Worm (Caenorhabditis elegans): Measurements from ENCODE around the gene ephx-1.

The ephx-1 gene

ce11 chrII:4044349-4044748 lies 39.6 kb downstream of the ephx-1 start, which contains the start of gene rpn-11 (continued):
- TF ChIP-seq ceh-30 (tag; optimal IDR thresholded peaks at IDR 0.05) (no peak), unc-3 (GFP tag; conservative IDR thresholded peaks at IDR 0.05) (no peak), unc-3 (tag; optimal IDR thresholded peaks at IDR 0.05) (no peak), syd-9 (tag; optimal IDR thresholded peaks at IDR 0.05) (no peak), mec-3 (tag; optimal IDR thresholded peaks at IDR 0.05; ENCODE audit: borderline replicate concordance) (no peak), ceh-34 (tag; optimal IDR thresholded peaks at IDR 0.05) (peak; percentile 36), C08G9.2 (tag; optimal IDR thresholded peaks at IDR 0.05) (no peak), F13H6.1 (tag; optimal IDR thresholded peaks at IDR 0.05) (no peak), nhr-232 (tag; optimal IDR thresholded peaks at IDR 0.05) (no peak), ceh-18 (tag; optimal IDR thresholded peaks at IDR 0.05) (peak; percentile 36), fkh-10 (GFP tag; optimal IDR thresholded peaks at IDR 0.05) (no peak), unc-55 (GFP tag; optimal IDR thresholded peaks at IDR 0.05) (no peak), npax-4 (tag; optimal IDR thresholded peaks at IDR 0.05) (no peak), ceh-48 (tag; optimal IDR thresholded peaks at IDR 0.05) (peak; percentile 18), K09A11.1 (tag; optimal IDR thresholded peaks at IDR 0.05; ENCODE audit: insufficient read depth) (no peak), eyg-1 (tag; optimal IDR thresholded peaks at IDR 0.05) (no peak), ceh-6 (GFP tag; optimal IDR thresholded peaks at IDR 0.05) (no peak), T23F11.4 (GFP tag; optimal IDR thresholded peaks at IDR 0.05) (no peak)

ce11 chrII:4045396-4045795 lies 40.7 kb downstream of the ephx-1 start, which contains the start of gene K07D4.2:
TSS of gene K07D4.2 (minus strand) at chrII:4045496.
- TF ChIP-seq che-1 (tag; optimal IDR thresholded peaks at IDR 0.05): no peak
- TF ChIP-seq F13H6.1 (tag; optimal IDR thresholded peaks at IDR 0.05): no peak
- TF ChIP-seq ceh-2 (tag; optimal IDR thresholded peaks at IDR 0.05): no peak
- TF ChIP-seq sdc-2 (tag; optimal IDR thresholded peaks at IDR 0.05): no peak
- TF ChIP-seq fkh-6 (tag; optimal IDR thresholded peaks at IDR 0.05): no peak
- no peak for TF ChIP-seq pros-1 (tag; optimal IDR thresholded peaks at IDR 0.05)
- TF ChIP-seq madf-2 (tag; optimal IDR thresholded peaks at IDR 0.05): no peak
- no peak for TF ChIP-seq sox-4 (tag; optimal IDR thresholded peaks at IDR 0.05)
- TF ChIP-seq nhr-232 (tag; optimal IDR thresholded peaks at IDR 0.05): no peak
- TF ChIP-seq ceh-14 (tag; optimal IDR thresholded peaks at IDR 0.05): no peak

ce11 chrII:4062477-4062876 lies 57.8 kb downstream of the ephx-1 start, which contains the start of gene gadr-4:
TSS of gene gadr-4 (minus strand) at chrII:4062577.
- TF ChIP-seq pros-1 (tag; optimal IDR thresholded peaks at IDR 0.05) (no peak), ref-2 (tag; optimal IDR thresholded peaks at IDR 0.05) (no peak), pat-9 (tag; optimal IDR thresholded peaks at IDR 0.05) (no peak)

ce11 chrII:4063997-4064396 lies 59.3 kb downstream of the ephx-1 start, which contains the start of gene fbxb-118:
TSS of gene fbxb-118 (minus strand) at chrII:4064097.
- TF ChIP-seq pros-1 (tag; optimal IDR thresholded peaks at IDR 0.05) (no peak), dmd-4 (tag; optimal IDR thresholded peaks at IDR 0.05; ENCODE audit: borderline replicate concordance) (no peak), ceh-45 (GFP tag; IDR thresholded peaks at IDR 0.05) (no peak), ceh-19 (GFP tag; optimal IDR thresholded peaks at IDR 0.05) (no peak), K02D7.2 (tag; optimal IDR thresholded peaks at IDR 0.05) (no peak), K09A11.1 (tag; optimal IDR thresholded peaks at IDR 0.05; ENCODE audit: insufficient read depth) (no peak), odd-2 (tag; optimal IDR thresholded peaks at IDR 0.05) (no peak), tbx-2 (tag; optimal IDR thresholded peaks at IDR 0.05) (no peak), ets-4 (tag; optimal IDR thresholded peaks at IDR 0.05) (no peak), elt-2 (tag; optimal IDR thresholded peaks at IDR 0.05) (no peak), ztf-16 (tag; optimal IDR thresholded peaks at IDR 0.05) (no peak), ceh-22 (tag; optimal IDR thresholded peaks at IDR 0.05) (no peak)

Measured in whole organism, late embryonic.